Worm (Caenorhabditis elegans) whole organism, L2 larva: ENCODE measurements around the gene str-37.

Experiments used
- ama-1 ChIP-seq: fragments of 150-350 bp; optimal IDR thresholded peaks from 2 replicates; lab custom pipeline; 2018; ENCODE audit warnings: inconsistent platforms
- nhr-23 ChIP-seq: fragments of 150-350 bp; optimal IDR thresholded peaks from 2 replicates; lab custom pipeline; 2014; ENCODE audit warnings: missing biosample characterization, missing genetic modification reagents, missing genetic modification characterization
- ztf-11 ChIP-seq: sonication (generic microtip); optimal IDR thresholded peaks from 2 replicates; lab custom pipeline; 2017; ENCODE audit warnings: missing biosample characterization, missing genetic modification characterization

DNA sequence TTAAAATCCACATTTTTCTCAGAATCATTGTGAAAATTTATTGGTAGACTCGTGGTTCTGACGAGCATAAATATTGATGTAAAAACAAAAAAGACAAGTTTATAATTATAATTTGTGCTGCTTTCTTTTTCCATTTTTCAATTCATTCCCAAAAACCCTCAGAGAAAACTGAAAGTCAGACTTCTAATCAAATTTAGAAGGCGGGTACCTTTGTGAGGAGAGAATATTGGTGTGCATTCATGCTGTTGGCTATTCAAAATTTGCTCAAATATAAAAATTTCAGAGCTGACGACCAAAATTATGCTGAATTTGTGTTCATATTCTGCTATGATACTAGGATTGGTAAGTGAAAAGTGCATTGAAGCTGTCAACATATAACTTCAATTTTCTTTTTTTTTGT is 39.5 kb downstream of the str-37 start, which contains the start of gene srx-125:
- no peak for TF ChIP-seq nhr-23 (tag; lab: Kevin White, UChicago)
- no peak for TF ChIP-seq ztf-11 (tag; lab: Kevin White, UChicago)
- no peak for TF ChIP-seq ama-1 (lab: Kevin White, UChicago)
